In the genomic region with DNA sequence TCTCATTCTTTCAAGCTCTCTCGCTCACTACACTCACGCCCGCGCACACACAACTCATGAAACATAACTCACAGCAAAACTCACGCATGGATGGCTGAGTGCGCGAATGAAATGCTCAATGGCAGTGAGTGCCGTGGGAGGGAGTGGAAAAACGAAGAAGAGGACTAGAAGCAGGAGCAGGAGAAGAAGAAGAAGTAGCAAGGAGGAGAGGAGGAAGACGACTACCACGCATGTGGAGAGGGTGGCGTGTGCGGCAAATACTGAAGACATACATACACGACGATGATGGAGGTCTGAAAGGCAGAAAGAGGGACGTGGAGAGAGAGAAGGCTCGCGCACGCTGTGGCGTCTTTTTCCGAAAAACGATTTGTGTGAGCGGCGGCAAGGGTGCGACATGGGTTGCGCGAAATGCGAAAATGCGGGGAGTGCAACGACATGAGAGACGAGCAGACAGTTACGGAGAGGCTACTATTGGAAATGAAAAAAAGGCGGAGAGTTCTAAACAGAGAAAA, we compare ENCODE assay signal across 5 worm cellular contexts.
TF ChIP-seq lines count a peak whose summit lies in the region.

No protein-coding gene starts in this region.

TF ChIP-seq in whole organism, L1 larva, 84 proteins besides CTCF, POLR2A, EP300 and RAD21 (continues in another document):
- no peak for TF ChIP-seq nhr-12 (tag; optimal IDR thresholded peaks at IDR 0.05; lab: Kevin White, UChicago)
- peak in 1 of 2 experiments; percentile 61 for TF ChIP-seq lsy-2 (tag; optimal IDR thresholded peaks at IDR 0.05; lab: Kevin White, UChicago)
- TF ChIP-seq dpl-1 (GFP tag; optimal IDR thresholded peaks at IDR 0.05; lab: Kevin White, UChicago): peak in 1 of 3 experiments; percentile 35
- peak; percentile 92 for TF ChIP-seq lin-14 (GFP tag; optimal IDR thresholded peaks at IDR 0.05; lab: Kevin White, UChicago)
- TF ChIP-seq aly-2 (tag; optimal IDR thresholded peaks at IDR 0.05; lab: Kevin White, UChicago): no peak
- TF ChIP-seq aha-1 (tag; optimal IDR thresholded peaks at IDR 0.05; lab: Kevin White, UChicago): no peak
- TF ChIP-seq ceh-8 (GFP tag; optimal IDR thresholded peaks at IDR 0.05; lab: Kevin White, UChicago): no peak
- no peak for TF ChIP-seq unc-130 (tag; optimal IDR thresholded peaks at IDR 0.05; lab: Kevin White, UChicago)
- TF ChIP-seq efl-1 (optimal IDR thresholded peaks at IDR 0.05; lab: Kevin White, UChicago): peak; percentile 4 to 23
- TF ChIP-seq efl-1 (GFP tag; optimal IDR thresholded peaks at IDR 0.05 in 1 of 2; lab: Kevin White, UChicago): peak in 1 of 2 experiments; percentile 78
- no peak for TF ChIP-seq hlh-17 (GFP tag; optimal IDR thresholded peaks at IDR 0.05; lab: Kevin White, UChicago; ENCODE audit: borderline replicate concordance)
- no peak for TF ChIP-seq tlp-1 (tag; optimal IDR thresholded peaks at IDR 0.05; lab: Kevin White, UChicago)
- TF ChIP-seq mep-1 (tag; optimal IDR thresholded peaks at IDR 0.05; lab: Kevin White, UChicago): peak; percentile 66
- peak; percentile 44 for TF ChIP-seq ztf-4 (tag; optimal IDR thresholded peaks at IDR 0.05; lab: Kevin White, UChicago)
- no peak for TF ChIP-seq nhr-28 (tag; optimal IDR thresholded peaks at IDR 0.05; lab: Kevin White, UChicago)
- no peak for TF ChIP-seq fkh-4 (tag; optimal IDR thresholded peaks at IDR 0.05; lab: Kevin White, UChicago; ENCODE audit: borderline replicate concordance)

TF ChIP-seq in whole organism, L3 larva, 47 proteins besides CTCF, POLR2A, EP300 and RAD21 (continues in another document):
- TF ChIP-seq ama-1 (optimal IDR thresholded peaks at IDR 0.05; lab: Kevin White, UChicago) (no peak), R02D3.7 (tag; optimal IDR thresholded peaks at IDR 0.05; lab: Kevin White, UChicago) (no peak), ceh-82 (tag; optimal IDR thresholded peaks at IDR 0.05; lab: Kevin White, UChicago) (no peak), daf-12 (tag; optimal IDR thresholded peaks at IDR 0.05; lab: Kevin White, UChicago) (no peak), sea-2 (GFP tag; optimal IDR thresholded peaks at IDR 0.05; lab: Kevin White, UChicago) (no peak), ZK546.5 (tag; optimal IDR thresholded peaks at IDR 0.05; lab: Kevin White, UChicago) (no peak), lsy-12 (tag; optimal IDR thresholded peaks at IDR 0.05; lab: Kevin White, UChicago) (no peak), mdl-1 (tag; optimal IDR thresholded peaks at IDR 0.05; lab: Kevin White, UChicago) (peak; percentile 64), ztf-11 (tag; optimal IDR thresholded peaks at IDR 0.05; lab: Kevin White, UChicago) (no peak), unc-62 (GFP tag; optimal IDR thresholded peaks at IDR 0.05; lab: Kevin White, UChicago) (peak; percentile 11), nhr-11 (tag; optimal IDR thresholded peaks at IDR 0.05; lab: Kevin White, UChicago) (peak; percentile 16), nhr-12 (tag; optimal IDR thresholded peaks at IDR 0.05; lab: Kevin White, UChicago) (no peak), unc-39 (tag; optimal IDR thresholded peaks at IDR 0.05; lab: Kevin White, UChicago) (no peak), eor-1 (tag; optimal IDR thresholded peaks at IDR 0.05; lab: Kevin White, UChicago) (no peak), snpc-4 (tag; optimal IDR thresholded peaks at IDR 0.05; lab: Kevin White, UChicago) (no peak), nfya-1 (tag; optimal IDR thresholded peaks at IDR 0.05; lab: Kevin White, UChicago; ENCODE audit: insufficient read depth) (peak; percentile 84), egl-5 (tag; optimal IDR thresholded peaks at IDR 0.05; lab: Kevin White, UChicago) (no peak), tbx-2 (tag; optimal IDR thresholded peaks at IDR 0.05; lab: Kevin White, UChicago) (peak; percentile 62)

TF ChIP-seq in whole organism, early embryonic, 17 proteins besides CTCF, POLR2A, EP300 and RAD21:
- TF ChIP-seq scrt-1 (GFP tag; IDR thresholded peaks at IDR 0.05; lab: Robert Waterston, UW) (no peak), F13C5.2 (tag; optimal IDR thresholded peaks at IDR 0.05; lab: Kevin White, UChicago) (peak; percentile 31)
TF ChIP-seq in whole organism, early embryonic: peak in this region for 1.

TF ChIP-seq in whole organism, midembryonic, 9 proteins besides CTCF, POLR2A, EP300 and RAD21:
- no peak for TF ChIP-seq cog-1 (tag; optimal IDR thresholded peaks at IDR 0.05; lab: Kevin White, UChicago)
- no peak for TF ChIP-seq klf-2 (GFP tag; conservative IDR thresholded peaks at IDR 0.05; lab: Robert Waterston, UW)
- TF ChIP-seq ref-1 (GFP tag; conservative IDR thresholded peaks at IDR 0.05; lab: Robert Waterston, UW): no peak
- TF ChIP-seq ztf-29 (GFP tag; IDR thresholded peaks at IDR 0.05; lab: Robert Waterston, UW): no peak
- TF ChIP-seq ztf-23 (GFP tag; IDR thresholded peaks at IDR 0.05; lab: Robert Waterston, UW): 0 out of 2 replicates have a peak, but pooled peaks have one; percentile 54
- no peak for TF ChIP-seq T22C8.4 (GFP tag; IDR thresholded peaks at IDR 0.05; lab: Robert Waterston, UW)

TF ChIP-seq in whole organism, young adult, 124 proteins besides CTCF, POLR2A, EP300 and RAD21 (continues in another document):
- TF ChIP-seq unc-130 (GFP tag; optimal IDR thresholded peaks at IDR 0.05; lab: Kevin White, UChicago): no peak
- TF ChIP-seq sptf-2 (GFP tag; optimal IDR thresholded peaks at IDR 0.05; lab: Kevin White, UChicago): no peak
- no peak for TF ChIP-seq sdz-38 (tag; optimal IDR thresholded peaks at IDR 0.05; lab: Kevin White, UChicago)
- TF ChIP-seq F23B12.7 (tag; optimal IDR thresholded peaks at IDR 0.05; lab: Kevin White, UChicago; ENCODE audit: insufficient read depth): no peak
- peak in 1 of 3 experiments; percentile 60 for TF ChIP-seq lin-35 (GFP tag; optimal IDR thresholded peaks at IDR 0.05; lab: Kevin White, UChicago)
- TF ChIP-seq snpc-4 (GFP tag; optimal IDR thresholded peaks at IDR 0.05; lab: Kevin White, UChicago): no peak
- TF ChIP-seq snpc-4 (tag; optimal IDR thresholded peaks at IDR 0.05; lab: Kevin White, UChicago): peak in 1 of 4 experiments; percentile 47
- no peak for TF ChIP-seq C06A6.2 (GFP tag; conservative IDR thresholded peaks at IDR 0.05; lab: Robert Waterston, UW)
- no peak for TF ChIP-seq mes-4 (tag; optimal IDR thresholded peaks at IDR 0.05; lab: Kevin White, UChicago)
- TF ChIP-seq ceh-40 (GFP tag; IDR thresholded peaks at IDR 0.05; lab: Robert Waterston, UW): no peak
- peak; percentile 19 for TF ChIP-seq hmg-1.2 (GFP tag; IDR thresholded peaks at IDR 0.05; lab: Robert Waterston, UW)
- peak; percentile 62 for TF ChIP-seq ceh-27 (GFP tag; optimal IDR thresholded peaks at IDR 0.05; lab: Kevin White, UChicago)
- no peak for TF ChIP-seq Y53F4B.3 (GFP tag; IDR thresholded peaks at IDR 0.05; lab: Robert Waterston, UW)
- no peak for TF ChIP-seq mxl-1 (tag; optimal IDR thresholded peaks at IDR 0.05; lab: Kevin White, UChicago)
- no peak for TF ChIP-seq nhr-120 (GFP tag; IDR thresholded peaks at IDR 0.05; lab: Robert Waterston, UW)
- TF ChIP-seq F57A8.1 (GFP tag; optimal IDR thresholded peaks at IDR 0.05; lab: Kevin White, UChicago): no peak
- TF ChIP-seq mel-28 (tag; optimal IDR thresholded peaks at IDR 0.05; lab: Kevin White, UChicago; ENCODE audit: borderline replicate concordance): no peak
- TF ChIP-seq akir-1 (GFP tag; optimal IDR thresholded peaks at IDR 0.05; lab: Kevin White, UChicago): no peak
- TF ChIP-seq let-607 (tag; optimal IDR thresholded peaks at IDR 0.05; lab: Kevin White, UChicago): no peak
- no peak for TF ChIP-seq dpff-1 (tag; optimal IDR thresholded peaks at IDR 0.05; lab: Kevin White, UChicago)
- TF ChIP-seq mcd-1 (GFP tag; IDR thresholded peaks at IDR 0.05; lab: Robert Waterston, UW): peak; percentile 49
- no peak for TF ChIP-seq pbrm-1 (GFP tag; IDR thresholded peaks at IDR 0.05; lab: Robert Waterston, UW)
- no peak for TF ChIP-seq attf-3 (GFP tag; conservative IDR thresholded peaks at IDR 0.05; lab: Robert Waterston, UW)
- no peak for TF ChIP-seq D2030.7 (GFP tag; IDR thresholded peaks at IDR 0.05; lab: Robert Waterston, UW)
- no peak for TF ChIP-seq B0336.3 (GFP tag; IDR thresholded peaks at IDR 0.05; lab: Robert Waterston, UW)
- no peak for TF ChIP-seq ceh-79 (tag; optimal IDR thresholded peaks at IDR 0.05; lab: Kevin White, UChicago)
- TF ChIP-seq rcor-1 (GFP tag; IDR thresholded peaks at IDR 0.05; lab: Robert Waterston, UW): no peak
- no peak for TF ChIP-seq F52B5.7 (tag; optimal IDR thresholded peaks at IDR 0.05; lab: Kevin White, UChicago)
- TF ChIP-seq lin-26 (GFP tag; IDR thresholded peaks at IDR 0.05; lab: Robert Waterston, UW): no peak
- TF ChIP-seq die-1 (tag; optimal IDR thresholded peaks at IDR 0.05; lab: Kevin White, UChicago): peak; percentile 27
- TF ChIP-seq Y53G8AR.9 (GFP tag; conservative IDR thresholded peaks at IDR 0.05; lab: Robert Waterston, UW): no peak
- TF ChIP-seq nhr-179 (tag; optimal IDR thresholded peaks at IDR 0.05; lab: Kevin White, UChicago): no peak
- no peak for TF ChIP-seq ztf-22 (GFP tag; optimal IDR thresholded peaks at IDR 0.05; lab: Kevin White, UChicago)
- no peak for TF ChIP-seq tbp1 (GFP tag; optimal IDR thresholded peaks at IDR 0.05; lab: Kevin White, UChicago)
- TF ChIP-seq rec-8 (tag; optimal IDR thresholded peaks at IDR 0.05; lab: Kevin White, UChicago): no peak
- TF ChIP-seq hlh-26 (GFP tag; conservative IDR thresholded peaks at IDR 0.05; lab: Robert Waterston, UW): no peak
- TF ChIP-seq F33H1.4 (GFP tag; IDR thresholded peaks at IDR 0.05; lab: Robert Waterston, UW): no peak
- TF ChIP-seq madf-6 (GFP tag; IDR thresholded peaks at IDR 0.05; lab: Robert Waterston, UW): no peak
- TF ChIP-seq athp-1 (tag; optimal IDR thresholded peaks at IDR 0.05; lab: Kevin White, UChicago): no peak
- no peak for TF ChIP-seq xnd-1 (tag; optimal IDR thresholded peaks at IDR 0.05; lab: Kevin White, UChicago)
- no peak for TF ChIP-seq ceh-58 (GFP tag; IDR thresholded peaks at IDR 0.05; lab: Robert Waterston, UW)
- TF ChIP-seq T07F8.4 (tag; optimal IDR thresholded peaks at IDR 0.05; lab: Kevin White, UChicago): no peak
- no peak for TF ChIP-seq ztf-25 (GFP tag; IDR thresholded peaks at IDR 0.05; lab: Robert Waterston, UW)
- peak; percentile 64 for TF ChIP-seq lin-40 (tag; optimal IDR thresholded peaks at IDR 0.05; lab: Kevin White, UChicago)
- TF ChIP-seq nhr-80 (tag; optimal IDR thresholded peaks at IDR 0.05; lab: Kevin White, UChicago): no peak
- TF ChIP-seq ccch-3 (GFP tag; optimal IDR thresholded peaks at IDR 0.05; lab: Kevin White, UChicago): no peak
- peak; percentile 46 for TF ChIP-seq madf-10 (tag; optimal IDR thresholded peaks at IDR 0.05; lab: Kevin White, UChicago)
- no peak for TF ChIP-seq bed-2 (GFP tag; IDR thresholded peaks at IDR 0.05; lab: Robert Waterston, UW)
- TF ChIP-seq repo-1 (tag; optimal IDR thresholded peaks at IDR 0.05; lab: Kevin White, UChicago): peak; percentile 7
- TF ChIP-seq ztf-26 (tag; optimal IDR thresholded peaks at IDR 0.05; lab: Kevin White, UChicago): no peak
